Worm (Caenorhabditis elegans) whole organism, L1 larva: Measurements from ENCODE around the gene C35C5.8.

Experiments
- ama-1 ChIP-seq: fragments of 150-350 bp; optimal IDR thresholded peaks from 2 replicates; lab custom pipeline; 2014
- blmp-1 ChIP-seq: fragments of 150-350 bp; optimal IDR thresholded peaks from 2 replicates; lab custom pipeline; 2014; ENCODE audit warnings: missing biosample characterization, missing genetic modification characterization

- TF ChIP-seq blmp-1 (tag; lab: Kevin White, UChicago), result peak; percentile 26
- TF ChIP-seq ama-1 (lab: Kevin White, UChicago), result no peak
These were observed at the start of gene C35C5.8 for ce11 chrX:11533543-11534003.
